Worm (Caenorhabditis elegans): ENCODE data around the gene mnk-1.

ce11 chrII:10580833-10581232 is 26.0 kb upstream of the mnk-1 start, which contains the start of gene dap-3:
- TF ChIP-seq W03F9.2 (tag; optimal IDR thresholded peaks at IDR 0.05) (no peak), him-1 (tag; optimal IDR thresholded peaks at IDR 0.05) (no peak)

All from whole organism, L4/young adult.